Worm (Caenorhabditis elegans) whole organism, early embryonic: Measurements from ENCODE around the gene F13E9.11.

ENCODE experiments used
- hmbx-1 ChIP-seq: sonication (generic microtip); optimal IDR thresholded peaks from 2 replicates; lab custom pipeline; 2016; ENCODE audit warnings: mild to moderate bottlenecking, missing genetic modification characterization, missing compliant biosample characterization
- tbx-11 ChIP-seq: fragments of 200-800 bp; sonication (Bioruptor generic); IDR thresholded peaks from 2 replicates; pipeline ENCODE4 v1.3.6; 2022; ENCODE audit warnings: missing genetic modification characterization, missing compliant biosample characterization

ce11 chrIV:10916134-10916533 is 47.2 kb upstream of the F13E9.11 start:
- TF ChIP-seq hmbx-1: no peak
- TF ChIP-seq tbx-11: no peak
